Fruit fly (Drosophila melanogaster): Measurements from ENCODE around the gene Cyp4e3.

The Cyp4e3 gene

dm6 chr2L:9711107-9711585, 38.7 kb downstream of the Cyp4e3 start, which contains the start of gene CG4364:
Gene CG4364, minus strand, starts transcription at chr2L:9711271.
- no peak for TF ChIP-seq CG15710 (tag; optimal IDR thresholded peaks at IDR 0.05)
- no peak for TF ChIP-seq CG12605 (GFP tag; IDR thresholded peaks at IDR 0.05)
- TF ChIP-seq rn (GFP tag; IDR thresholded peaks at IDR 0.05), result no peak
- no peak for TF ChIP-seq fd96Ca (GFP tag; IDR thresholded peaks at IDR 0.05)
- TF ChIP-seq CG13204 (GFP tag; optimal IDR thresholded peaks at IDR 0.05), result no peak
- TF ChIP-seq Pif1A (GFP tag; optimal IDR thresholded peaks at IDR 0.05), result no peak
- TF ChIP-seq EcR (GFP tag; optimal IDR thresholded peaks at IDR 0.05), result no peak
- no peak for TF ChIP-seq CG8301 (tag; optimal IDR thresholded peaks at IDR 0.05)
- no peak for TF ChIP-seq CG34367 (tag; optimal IDR thresholded peaks at IDR 0.05)
- no peak for TF ChIP-seq CG4496 (GFP tag; IDR thresholded peaks at IDR 0.05)
- no peak for TF ChIP-seq CG17806 (tag; optimal IDR thresholded peaks at IDR 0.05)
- TF ChIP-seq gl (tag; optimal IDR thresholded peaks at IDR 0.05), result no peak
- TF ChIP-seq Pif1B (GFP tag; optimal IDR thresholded peaks at IDR 0.05), result no peak
- no peak for TF ChIP-seq Ets98B (GFP tag; IDR thresholded peaks at IDR 0.05)
- no peak for TF ChIP-seq CG32121 (GFP tag; IDR thresholded peaks at IDR 0.05)
- no peak for TF ChIP-seq CG9948 (tag; optimal IDR thresholded peaks at IDR 0.05)
- no peak for TF ChIP-seq CG8159 (tag; optimal IDR thresholded peaks at IDR 0.05)
- TF ChIP-seq D1 (tag; optimal IDR thresholded peaks at IDR 0.05), result no peak
- TF ChIP-seq CG14655 (GFP tag; optimal IDR thresholded peaks at IDR 0.05), result no peak

DNA sequence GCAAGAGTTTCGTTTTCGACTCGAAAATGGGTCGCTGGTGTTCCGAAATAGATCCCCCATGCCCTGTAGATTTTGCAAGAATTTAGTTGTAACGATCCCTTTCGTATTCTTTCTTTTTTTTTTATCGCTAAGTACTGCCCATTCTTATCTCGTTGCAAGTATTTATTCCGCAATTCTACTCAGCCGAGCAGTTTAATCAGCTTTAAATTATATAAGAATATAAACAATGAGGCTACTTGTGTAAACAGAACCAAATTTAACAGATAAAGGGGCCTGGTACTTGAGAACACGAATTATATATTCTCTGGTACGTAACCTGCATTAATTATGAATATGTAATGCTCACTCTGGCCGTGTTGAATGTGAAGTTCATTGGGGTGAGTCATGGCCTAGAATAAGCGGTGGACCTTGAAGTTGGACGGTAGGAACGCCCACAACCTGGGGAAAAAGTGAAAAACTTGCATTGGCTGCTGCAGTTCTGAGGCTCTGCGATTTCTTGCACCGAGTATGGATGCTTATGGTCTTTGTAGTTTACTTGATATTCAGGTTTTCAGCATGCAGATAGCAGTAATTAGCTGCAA, 42.3 kb downstream of the Cyp4e3 start:
- TF ChIP-seq CG34367 (tag; optimal IDR thresholded peaks at IDR 0.05), result no peak
- peak; percentile 47 for TF ChIP-seq EcR (GFP tag; optimal IDR thresholded peaks at IDR 0.05)

dm6 chr2L:9707103-9707502, 42.8 kb downstream of the Cyp4e3 start:
- no peak for TF ChIP-seq fd96Ca (GFP tag; IDR thresholded peaks at IDR 0.05)
- peak; percentile 31 for TF ChIP-seq CG8159 (tag; optimal IDR thresholded peaks at IDR 0.05)
- peak; percentile 60 for TF ChIP-seq CG14655 (GFP tag; optimal IDR thresholded peaks at IDR 0.05)
- TF ChIP-seq gl (tag; optimal IDR thresholded peaks at IDR 0.05), result peak; percentile 52
- TF ChIP-seq CG10348 (GFP tag; IDR thresholded peaks at IDR 0.05), result no peak
- TF ChIP-seq CG34367 (tag; optimal IDR thresholded peaks at IDR 0.05), result no peak
- TF ChIP-seq Ets98B (GFP tag; IDR thresholded peaks at IDR 0.05), result peak; percentile 57
- peak; percentile 26 for TF ChIP-seq CG8301 (tag; optimal IDR thresholded peaks at IDR 0.05)
- TF ChIP-seq CG13204 (GFP tag; optimal IDR thresholded peaks at IDR 0.05), result no peak
- TF ChIP-seq EcR (GFP tag; optimal IDR thresholded peaks at IDR 0.05), result no peak
- no peak for TF ChIP-seq D1 (tag; optimal IDR thresholded peaks at IDR 0.05)
- TF ChIP-seq CG32121 (GFP tag; IDR thresholded peaks at IDR 0.05), result peak; percentile 58
- TF ChIP-seq Snoo (tag; optimal IDR thresholded peaks at IDR 0.05), result no peak
- peak; percentile 61; the same call in 1 of the 3 replicates for TF ChIP-seq CG4496 (GFP tag; IDR thresholded peaks at IDR 0.05)
- TF ChIP-seq rn (GFP tag; IDR thresholded peaks at IDR 0.05), result no peak

DNA sequence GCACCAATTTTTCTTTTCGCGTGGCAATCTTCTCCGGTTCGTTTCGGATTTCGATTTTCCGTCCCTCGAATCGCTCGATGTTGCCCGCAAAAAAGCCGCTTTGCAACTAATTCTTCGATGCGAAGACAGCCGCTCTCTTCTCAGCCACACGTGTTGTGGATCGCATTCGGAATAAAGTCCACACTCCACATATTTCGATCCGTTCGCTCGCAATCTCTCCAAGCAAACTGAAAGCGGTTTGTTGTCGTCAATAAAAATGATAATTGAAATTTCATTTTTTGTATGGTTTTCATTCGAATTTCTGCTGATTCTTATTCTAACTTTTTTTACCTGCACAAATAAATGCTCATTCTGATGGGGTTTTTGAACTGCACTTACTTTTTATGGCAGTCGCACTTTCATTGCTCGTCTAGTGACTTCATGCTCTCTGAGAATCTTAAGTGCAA, 44.0 kb downstream of the Cyp4e3 start, which contains the start of gene CG31710:
CG31710 (minus strand) TSS at position 83 of the 446 bp plus-strand sequence.
- TF ChIP-seq Pif1A (GFP tag; optimal IDR thresholded peaks at IDR 0.05), result peak; percentile 12
- TF ChIP-seq CG8301 (tag; optimal IDR thresholded peaks at IDR 0.05), result no peak
- no peak for TF ChIP-seq D1 (tag; optimal IDR thresholded peaks at IDR 0.05)
- 0 out of 2 replicates have a peak, but pooled peaks have one; percentile 12 for TF ChIP-seq CG32121 (GFP tag; IDR thresholded peaks at IDR 0.05)
- TF ChIP-seq Pif1B (GFP tag; optimal IDR thresholded peaks at IDR 0.05), result no peak
- peak; percentile 45 for TF ChIP-seq EcR (GFP tag; optimal IDR thresholded peaks at IDR 0.05)
- no peak for TF ChIP-seq CG10348 (GFP tag; IDR thresholded peaks at IDR 0.05)
- TF ChIP-seq Snoo (tag; optimal IDR thresholded peaks at IDR 0.05), result peak; percentile 2
- 0 out of 3 replicates have a peak, but pooled peaks have one; percentile 32 for TF ChIP-seq CG4496 (GFP tag; IDR thresholded peaks at IDR 0.05)
- no peak for TF ChIP-seq CG34367 (tag; optimal IDR thresholded peaks at IDR 0.05)
- no peak for TF ChIP-seq CG12605 (GFP tag; IDR thresholded peaks at IDR 0.05)
- TF ChIP-seq CG8159 (tag; optimal IDR thresholded peaks at IDR 0.05), result no peak
- TF ChIP-seq gl (tag; optimal IDR thresholded peaks at IDR 0.05), result peak; percentile 6
- TF ChIP-seq Ets98B (GFP tag; IDR thresholded peaks at IDR 0.05), result peak; percentile 37; the same call in 1 of the 2 replicates

dm6 chr2L:9705291-9705690, 44.6 kb downstream of the Cyp4e3 start:
- TF ChIP-seq gl (tag; optimal IDR thresholded peaks at IDR 0.05) (no peak), CG14655 (GFP tag; optimal IDR thresholded peaks at IDR 0.05) (no peak), CG12605 (GFP tag; IDR thresholded peaks at IDR 0.05) (no peak), CG34367 (tag; optimal IDR thresholded peaks at IDR 0.05) (no peak), CG17806 (tag; optimal IDR thresholded peaks at IDR 0.05) (no peak), CG8301 (tag; optimal IDR thresholded peaks at IDR 0.05) (no peak), CG32121 (GFP tag; IDR thresholded peaks at IDR 0.05) (no peak), CG4496 (GFP tag; IDR thresholded peaks at IDR 0.05) (no peak)

dm6 chr2L:9704343-9704742, 45.5 kb downstream of the Cyp4e3 start:
- TF ChIP-seq CG15710 (tag; optimal IDR thresholded peaks at IDR 0.05) (no peak), CG32121 (GFP tag; IDR thresholded peaks at IDR 0.05) (no peak), Pif1B (GFP tag; optimal IDR thresholded peaks at IDR 0.05) (no peak), fd96Ca (GFP tag; IDR thresholded peaks at IDR 0.05) (no peak), Ets98B (GFP tag; IDR thresholded peaks at IDR 0.05) (peak; percentile 4; the same call in 1 of the 2 replicates), CG17806 (tag; optimal IDR thresholded peaks at IDR 0.05) (no peak), CG4496 (GFP tag; IDR thresholded peaks at IDR 0.05) (no peak)

Data from whole organism, pupa.